Worm (Caenorhabditis elegans): ENCODE measurements around the gene srw-108.

ce11 chrV:497399-497798 lies 30.3 kb upstream of the srw-108 start, which contains the start of gene T01G6.1:
- no peak for TF ChIP-seq ama-1 (optimal IDR thresholded peaks at IDR 0.05)
- no peak for TF ChIP-seq F13H6.1 (tag; optimal IDR thresholded peaks at IDR 0.05)
- no peak for TF ChIP-seq zag-1 (tag; optimal IDR thresholded peaks at IDR 0.05)
- no peak for TF ChIP-seq unc-55 (GFP tag; optimal IDR thresholded peaks at IDR 0.05)
